Fruit fly (Drosophila melanogaster) whole organism, embryonic: Measurements from ENCODE around the gene Wdr33.

Experiments used
- Asciz ChIP-seq: fragments of 200-800 bp; sonication (Bioruptor generic); optimal IDR thresholded peaks from 2 replicates; lab custom pipeline; 2017; ENCODE audit warnings: missing biosample characterization, mild to moderate bottlenecking, missing genetic modification characterization, missing genetic modification reagents
- B-H1 ChIP-seq: fragments of 200-800 bp; sonication (Bioruptor generic); IDR thresholded peaks from 3 replicates; pipeline ENCODE4 v1.3.6; 2022; ENCODE audit warnings: missing biosample characterization, missing genetic modification characterization
- Bdp1 ChIP-seq: fragments of 200-800 bp; sonication (Bioruptor generic); optimal IDR thresholded peaks from 3 replicates; lab custom pipeline; 2016; ENCODE audit warnings: missing biosample characterization, missing genetic modification characterization
- CG11723 ChIP-seq: fragments of 200-800 bp; sonication (Bioruptor generic); optimal IDR thresholded peaks from 2 replicates; lab custom pipeline; 2017; ENCODE audit warnings: missing biosample characterization, mild to moderate bottlenecking, missing genetic modification characterization
- CG13424 ChIP-seq: fragments of 200-800 bp; sonication (Bioruptor generic); optimal IDR thresholded peaks from 2 replicates; lab custom pipeline; 2019; ENCODE audit warnings: missing biosample characterization, mild to moderate bottlenecking, missing genetic modification characterization, moderate library complexity
- CG1602 ChIP-seq: fragments of 200-800 bp; sonication (Bioruptor generic); optimal IDR thresholded peaks from 3 replicates; lab custom pipeline; 2016; ENCODE audit warnings: missing biosample characterization, missing genetic modification characterization
- CG17328 ChIP-seq: fragments of 200-800 bp; sonication (Bioruptor generic); IDR thresholded peaks from 2 replicates; pipeline ENCODE4 v1.3.6; 2022; ENCODE audit warnings: missing biosample characterization, missing genetic modification characterization
- CG17912 ChIP-seq: fragments of 200-800 bp; sonication (Bioruptor generic); optimal IDR thresholded peaks from 2 replicates; lab custom pipeline; 2018; ENCODE audit warnings: missing biosample characterization, mild to moderate bottlenecking, missing genetic modification characterization
- CG1792 ChIP-seq: fragments of 200-800 bp; sonication (Bioruptor generic); optimal IDR thresholded peaks from 2 replicates; lab custom pipeline; 2016; ENCODE audit warnings: missing biosample characterization, missing genetic modification characterization
- CG18476 ChIP-seq: fragments of 200-800 bp; sonication (Bioruptor generic); optimal IDR thresholded peaks from 2 replicates; lab custom pipeline; 2016; ENCODE audit warnings: missing biosample characterization, mild to moderate bottlenecking, missing genetic modification characterization
- CG18599 ChIP-seq: fragments of 200-800 bp; sonication (Bioruptor generic); optimal IDR thresholded peaks from 3 replicates; lab custom pipeline; 2017; ENCODE audit warnings: missing biosample characterization, missing genetic modification characterization, mild to moderate bottlenecking, moderate library complexity, missing genetic modification reagents
- CG32772 ChIP-seq: fragments of 200-800 bp; sonication (Bioruptor generic); IDR thresholded peaks from 2 replicates; pipeline ENCODE4 v1.3.6; 2022; ENCODE audit warnings: missing biosample characterization, missing genetic modification characterization
- CG5180 ChIP-seq: fragments of 200-800 bp; sonication (Bioruptor generic); optimal IDR thresholded peaks from 3 replicates; lab custom pipeline; 2017; ENCODE audit warnings: missing biosample characterization, missing genetic modification characterization, mild to moderate bottlenecking, moderate library complexity, missing genetic modification reagents
- CG6175 ChIP-seq: fragments of 200-800 bp; sonication (Bioruptor generic); IDR thresholded peaks from 3 replicates; pipeline ENCODE4 v1.3.6; 2022; ENCODE audit warnings: missing biosample characterization, missing genetic modification characterization
- CG6683 ChIP-seq: fragments of 200-800 bp; sonication (Bioruptor generic); optimal IDR thresholded peaks from 2 replicates; lab custom pipeline; 2017; ENCODE audit warnings: missing biosample characterization, mild to moderate bottlenecking, missing genetic modification characterization, missing genetic modification reagents
- CG7357 ChIP-seq: fragments of 200-800 bp; sonication (Bioruptor generic); IDR thresholded peaks from 3 replicates; pipeline ENCODE4 v1.3.6; 2022; ENCODE audit warnings: missing biosample characterization, missing genetic modification characterization
- CG7839 ChIP-seq: fragments of 200-800 bp; sonication (Bioruptor generic); optimal IDR thresholded peaks from 3 replicates; lab custom pipeline; 2018; ENCODE audit warnings: missing biosample characterization, mild to moderate bottlenecking, missing genetic modification characterization, moderate library complexity
- CG8281 ChIP-seq: fragments of 200-800 bp; sonication (Bioruptor generic); optimal IDR thresholded peaks from 2 replicates; lab custom pipeline; 2018; ENCODE audit warnings: missing biosample characterization, mild to moderate bottlenecking, missing genetic modification characterization, moderate library complexity
- CG9609 ChIP-seq: fragments of 200-800 bp; sonication (Bioruptor generic); optimal IDR thresholded peaks from 3 replicates; lab custom pipeline; 2016; ENCODE audit warnings: missing biosample characterization, missing genetic modification characterization
- D ChIP-seq, 2 experiments: fragments of 200-800 bp in 1 of 2; fragments of >200 bp in 1 of 2; sonication (Bioruptor generic) in 1 of 2; optimal IDR thresholded peaks; 2 replicates in 1 of 2; 3 replicates in 1 of 2; lab custom pipeline; 2017; ENCODE audit warnings: mild to moderate bottlenecking in 1 of 2, missing biosample characterization in 1 of 2, missing genetic modification characterization in 1 of 2, missing genetic modification reagents in 1 of 2
- Dad ChIP-seq: fragments of 200-800 bp; sonication (Bioruptor generic); optimal IDR thresholded peaks from 3 replicates; lab custom pipeline; 2016; ENCODE audit warnings: missing biosample characterization, missing genetic modification characterization
- Dip2 ChIP-seq: fragments of 200-800 bp; sonication (Bioruptor generic); IDR thresholded peaks from 2 replicates; pipeline ENCODE4 v1.3.6; 2022; ENCODE audit warnings: missing biosample characterization, missing genetic modification characterization
- Dip3 ChIP-seq: fragments of 200-800 bp; sonication (Bioruptor generic); optimal IDR thresholded peaks from 3 replicates; lab custom pipeline; 2016; ENCODE audit warnings: missing biosample characterization, missing genetic modification characterization
- E2f1 ChIP-seq: fragments of 200-800 bp; sonication (Bioruptor generic); IDR thresholded peaks from 2 replicates; pipeline ENCODE4 v1.3.6; 2022; ENCODE audit warnings: missing biosample characterization, missing genetic modification characterization
- ERR ChIP-seq: fragments of 200-800 bp; sonication (Bioruptor generic); optimal IDR thresholded peaks from 2 replicates; lab custom pipeline; 2016; ENCODE audit warnings: missing biosample characterization, missing genetic modification characterization
- Ets65A ChIP-seq: fragments of 200-800 bp; sonication (Bioruptor generic); peaks from one replicate; lab custom pipeline; 2016; ENCODE audit warnings: missing biosample characterization, missing genetic modification characterization
- Gug ChIP-seq: fragments of 200-800 bp; sonication (Bioruptor generic); IDR thresholded peaks from 4 replicates; pipeline ENCODE4 v1.3.6; 2022; ENCODE audit warnings: missing biosample characterization, missing genetic modification characterization
- HHEX ChIP-seq: fragments of 200-800 bp; sonication (Bioruptor generic); optimal IDR thresholded peaks from 3 replicates; lab custom pipeline; 2017; ENCODE audit warnings: missing biosample characterization, mild to moderate bottlenecking, missing genetic modification characterization, missing genetic modification reagents
- HLHmδ ChIP-seq: fragments of 200-800 bp; sonication (Bioruptor generic); optimal IDR thresholded peaks from 2 replicates; lab custom pipeline; 2018; ENCODE audit warnings: missing biosample characterization, mild to moderate bottlenecking, missing genetic modification characterization, moderate library complexity
- Lpt ChIP-seq: fragments of >200 bp; optimal IDR thresholded peaks from 2 replicates; lab custom pipeline; 2018; ENCODE audit warnings: missing biosample characterization, missing genetic modification characterization
- MTF-1 ChIP-seq: fragments of 200-800 bp; sonication (Bioruptor generic); optimal IDR thresholded peaks from 2 replicates; lab custom pipeline; 2018; ENCODE audit warnings: missing biosample characterization, mild to moderate bottlenecking, missing genetic modification characterization, borderline replicate concordance
- Med ChIP-seq: fragments of 200-800 bp; sonication (Bioruptor generic); peaks from one replicate; lab custom pipeline; 2016; ENCODE audit warnings: missing biosample characterization, missing genetic modification characterization, mild to moderate bottlenecking, inconsistent platforms, moderate library complexity
- NC2β ChIP-seq: fragments of 200-800 bp; sonication (Bioruptor generic); optimal IDR thresholded peaks from 2 replicates; lab custom pipeline; 2016; ENCODE audit warnings: missing biosample characterization, missing genetic modification characterization
- NFAT ChIP-seq: fragments of 200-800 bp; sonication (Bioruptor generic); IDR thresholded peaks from 2 replicates; pipeline ENCODE4 v1.3.6; 2022; ENCODE audit warnings: missing biosample characterization, missing genetic modification characterization
- NK7.1 ChIP-seq: fragments of 200-800 bp; sonication (Bioruptor generic); optimal IDR thresholded peaks from 3 replicates; lab custom pipeline; 2016; ENCODE audit warnings: missing biosample characterization, missing genetic modification characterization
- NfI ChIP-seq: fragments of 200-800 bp; sonication (Bioruptor generic); optimal IDR thresholded peaks from 3 replicates; lab custom pipeline; 2018; ENCODE audit warnings: missing biosample characterization, mild to moderate bottlenecking, missing genetic modification characterization, moderate library complexity
- Poxn ChIP-seq: fragments of 200-800 bp; sonication (Bioruptor generic); IDR thresholded peaks from 2 replicates; pipeline ENCODE4 v1.3.6; 2022; ENCODE audit warnings: missing biosample characterization, missing genetic modification characterization
- Ravus ChIP-seq: fragments of 200-800 bp; sonication (Bioruptor generic); IDR thresholded peaks from 2 replicates; pipeline ENCODE4 v1.3.6; 2022; ENCODE audit warnings: missing biosample characterization, missing genetic modification characterization
- bab2 ChIP-seq: fragments of 200-800 bp; sonication (Bioruptor generic); optimal IDR thresholded peaks from 2 replicates; lab custom pipeline; 2016; ENCODE audit warnings: missing biosample characterization, missing genetic modification characterization
- bigmax ChIP-seq: fragments of 200-800 bp; sonication (Bioruptor generic); optimal IDR thresholded peaks from 2 replicates; lab custom pipeline; 2018; ENCODE audit warnings: missing biosample characterization, mild to moderate bottlenecking, missing genetic modification characterization
- cad ChIP-seq: fragments of >200 bp; optimal IDR thresholded peaks from 2 replicates; lab custom pipeline; 2017; ENCODE audit warnings: missing biosample characterization, missing genetic modification characterization
- dm ChIP-seq: fragments of 200-800 bp; sonication (Bioruptor generic); optimal IDR thresholded peaks from 3 replicates; lab custom pipeline; 2016; ENCODE audit warnings: missing biosample characterization, missing genetic modification characterization
- gro ChIP-seq: fragments of 200-800 bp; sonication (Bioruptor generic); optimal IDR thresholded peaks from 2 replicates; lab custom pipeline; 2016; ENCODE audit warnings: missing biosample characterization, missing genetic modification characterization
- jing ChIP-seq: fragments of 200-800 bp; sonication (Bioruptor generic); optimal IDR thresholded peaks from 2 replicates; lab custom pipeline; 2018; ENCODE audit warnings: missing biosample characterization, mild to moderate bottlenecking, missing genetic modification characterization
- sc ChIP-seq, 3 experiments: fragments of >200 bp in 2 of 3; fragments of 200-800 bp in 1 of 3; sonication (Bioruptor generic) in 1 of 3; optimal IDR thresholded peaks; 2 replicates in 2 of 3; 3 replicates in 1 of 3; lab custom pipeline; 2017; ENCODE audit warnings: mild to moderate bottlenecking in 1 of 3, missing biosample characterization in 1 of 3, missing genetic modification characterization in 1 of 3, missing genetic modification reagents in 1 of 3
- sens ChIP-seq: fragments of 200-800 bp; sonication (Bioruptor generic); peaks from one replicate; lab custom pipeline; 2016; ENCODE audit warnings: missing biosample characterization, missing genetic modification characterization
- sim ChIP-seq: fragments of 200-800 bp; sonication (Bioruptor generic); IDR thresholded peaks from 2 replicates; pipeline ENCODE4 v1.3.6; 2022; ENCODE audit warnings: missing biosample characterization, missing genetic modification characterization
- tna ChIP-seq: fragments of 200-800 bp; sonication (Bioruptor generic); IDR thresholded peaks from 2 replicates; pipeline ENCODE4 v1.3.6; 2022; ENCODE audit warnings: missing biosample characterization, missing genetic modification characterization; ENCODE audit not compliant: partially characterized antibody
- wek ChIP-seq: fragments of 200-800 bp; sonication (Bioruptor generic); optimal IDR thresholded peaks from 3 replicates; lab custom pipeline; 2018; ENCODE audit warnings: missing biosample characterization, mild to moderate bottlenecking, missing genetic modification characterization, moderate library complexity

The Wdr33 gene

DNA sequence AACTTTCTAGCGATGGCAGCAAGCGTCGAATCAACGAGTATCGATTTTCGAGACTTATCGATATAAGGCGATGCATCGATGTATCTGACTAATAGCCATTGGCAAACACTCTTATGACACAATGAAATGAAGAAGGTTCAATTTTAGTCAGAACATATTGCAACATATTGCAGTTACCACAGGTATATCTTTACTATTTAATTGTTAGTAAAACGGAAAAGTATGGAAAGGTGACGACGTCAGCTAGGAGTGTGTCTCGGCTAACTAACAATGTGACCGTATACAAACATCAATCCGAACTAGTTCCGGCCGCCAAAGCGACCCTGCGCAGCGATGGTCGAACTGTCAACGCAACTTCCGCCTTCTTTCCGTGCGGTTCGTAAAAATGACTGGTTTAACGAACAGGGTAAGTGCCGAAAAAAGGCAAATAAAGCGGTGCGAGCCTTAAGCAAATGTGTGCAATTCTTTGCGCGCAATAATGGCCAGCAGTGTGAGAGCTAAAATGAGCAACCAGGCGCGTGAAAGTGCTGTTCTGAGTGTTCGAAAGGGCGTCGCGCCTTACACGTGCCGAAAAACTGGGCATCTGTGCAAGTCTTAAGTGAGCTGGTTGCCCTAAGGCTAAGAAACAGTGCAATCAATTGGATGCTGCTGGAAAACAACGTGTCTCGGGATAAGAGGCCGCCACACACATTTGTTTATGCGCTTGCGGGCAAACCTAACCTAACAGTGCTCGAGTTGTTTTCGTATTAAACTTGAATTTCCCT is 36.1 kb upstream of the Wdr33 start, which contains the start of the genes Dph4, Spec2 and RpL13A (continued):
- TF ChIP-seq CG17912 (GFP tag; lab: Kevin White, UChicago) = peak; percentile 99
- TF ChIP-seq HLHmδ = peak; percentile 100
- TF ChIP-seq Bdp1 (GFP tag; lab: Kevin White, UChicago) = peak; percentile 88
- TF ChIP-seq Lpt (GFP tag; lab: Kevin White, UChicago) = no peak
- no peak for TF ChIP-seq tna
- peak; percentile 95 for TF ChIP-seq CG9609 (GFP tag; lab: Kevin White, UChicago)
- TF ChIP-seq Ets65A = peak; percentile 98
- TF ChIP-seq CG6683 (GFP tag; lab: Kevin White, UChicago) = peak; percentile 89
- peak; percentile 99 for TF ChIP-seq Med
- TF ChIP-seq CG7357 (GFP tag; lab: Robert Waterston, UW) = no peak
- TF ChIP-seq Poxn = no peak
- peak; percentile 92 for TF ChIP-seq Asciz (GFP tag; lab: Kevin White, UChicago)
- TF ChIP-seq bigmax = peak; percentile 82
- TF ChIP-seq NK7.1 (GFP tag; lab: Kevin White, UChicago) = peak; percentile 90
- peak; percentile 99 for TF ChIP-seq NC2β (GFP tag; lab: Kevin White, UChicago)
- peak; percentile 72 for TF ChIP-seq CG13424 (tag; lab: Kevin White, UChicago)
- peak; percentile 98 for TF ChIP-seq sens (GFP tag; lab: Kevin White, UChicago)
- peak; percentile 85 for TF ChIP-seq CG7839 (tag; lab: Kevin White, UChicago)
- TF ChIP-seq CG17328 (GFP tag; lab: Robert Waterston, UW) = no peak
- TF ChIP-seq CG1602 (GFP tag; lab: Kevin White, UChicago) = peak; percentile 77
- peak; percentile 96 for TF ChIP-seq HHEX (GFP tag; lab: Kevin White, UChicago)
- peak; percentile 81 for TF ChIP-seq ERR
- TF ChIP-seq CG32772 (GFP tag; lab: Robert Waterston, UW) = no peak
- TF ChIP-seq cad (GFP tag; lab: Kevin White, UChicago) = no peak
- TF ChIP-seq B-H1 (GFP tag; lab: Robert Waterston, UW) = no peak
- peak; percentile 57 for TF ChIP-seq D (optimal IDR thresholded peaks at IDR 0.05; lab: Kevin White, UChicago)
- peak; percentile 89 for TF ChIP-seq D (GFP tag; optimal IDR thresholded peaks at IDR 0.05; lab: Kevin White, UChicago)
- peak; percentile 71 for TF ChIP-seq CG8281
- TF ChIP-seq sim = no peak
- TF ChIP-seq CG5180 (GFP tag; lab: Kevin White, UChicago) = peak; percentile 82
- TF ChIP-seq Ravus (GFP tag; lab: Robert Waterston, UW) = no peak
- peak; percentile 91 for TF ChIP-seq gro (GFP tag; lab: Kevin White, UChicago)
- TF ChIP-seq CG1792 (GFP tag; lab: Kevin White, UChicago) = peak; percentile 88
- peak; percentile 95 for TF ChIP-seq CG18599 (GFP tag; lab: Kevin White, UChicago)
- peak; percentile 97 for TF ChIP-seq NfI (GFP tag; lab: Kevin White, UChicago)
- peak; percentile 74 for TF ChIP-seq CG18476 (GFP tag; lab: Kevin White, UChicago)
- no peak for TF ChIP-seq Dip2 (GFP tag; lab: Robert Waterston, UW)
- TF ChIP-seq Dip3 (GFP tag; lab: Kevin White, UChicago) = peak; percentile 89
- TF ChIP-seq CG6175 (GFP tag; lab: Robert Waterston, UW) = no peak
- no peak for TF ChIP-seq E2f1 (GFP tag; lab: Robert Waterston, UW)
- peak; percentile 93 for TF ChIP-seq CG11723 (GFP tag; lab: Kevin White, UChicago)
- TF ChIP-seq Gug (GFP tag; lab: Robert Waterston, UW) = no peak
- peak; percentile 97 for TF ChIP-seq dm (GFP tag; lab: Kevin White, UChicago)
- TF ChIP-seq NFAT (GFP tag; lab: Robert Waterston, UW) = no peak
- TF ChIP-seq Dad (GFP tag; lab: Kevin White, UChicago) = peak; percentile 94
- TF ChIP-seq MTF-1 (GFP tag; lab: Kevin White, UChicago) = peak; percentile 98
- TF ChIP-seq jing (GFP tag; lab: Kevin White, UChicago) = peak; percentile 72
- peak; percentile 77 for TF ChIP-seq bab2 (GFP tag; lab: Kevin White, UChicago)
- no peak for TF ChIP-seq sc (optimal IDR thresholded peaks at IDR 0.05; lab: Kevin White, UChicago)
- TF ChIP-seq sc (GFP tag; optimal IDR thresholded peaks at IDR 0.05; lab: Kevin White, UChicago) = peak; percentile 86
- peak; percentile 95 for TF ChIP-seq wek (GFP tag; lab: Kevin White, UChicago)
